Fruit fly (Drosophila melanogaster) whole organism, wandering third instar larva: Measurements from ENCODE around the gene CG3081.

Experiments
- CG9705 ChIP-seq: fragments of 200-800 bp; sonication (Bioruptor generic); optimal IDR thresholded peaks from 2 replicates; lab custom pipeline; 2018; ENCODE audit warnings: missing biosample characterization, mild to moderate bottlenecking, missing genetic modification characterization
- Dfd ChIP-seq: fragments of >200 bp; optimal IDR thresholded peaks from 2 replicates; lab custom pipeline; 2017; ENCODE audit warnings: missing biosample characterization, missing genetic modification characterization
- HLH106 ChIP-seq: fragments of 200-800 bp; optimal IDR thresholded peaks from 3 replicates; lab custom pipeline; 2019; ENCODE audit warnings: missing biosample characterization, mild to moderate bottlenecking, missing genetic modification characterization, moderate library complexity
- Hr83 ChIP-seq: fragments of 200-300 bp; sonication (Bioruptor generic); optimal IDR thresholded peaks from 2 replicates; lab custom pipeline; 2016; ENCODE audit warnings: missing biosample characterization, mild to moderate bottlenecking, missing genetic modification characterization, moderate library complexity; ENCODE audit not compliant: poor library complexity, severe bottlenecking
- Myc ChIP-seq: fragments of >200 bp; optimal IDR thresholded peaks from 2 replicates; lab custom pipeline; 2017
- OdsH ChIP-seq: fragments of 200-800 bp; sonication (Bioruptor generic); optimal IDR thresholded peaks from 2 replicates; lab custom pipeline; 2016; ENCODE audit warnings: missing biosample characterization, mild to moderate bottlenecking, missing genetic modification characterization
- Sp1 ChIP-seq: fragments of 200-800 bp; sonication (Bioruptor generic); optimal IDR thresholded peaks from 3 replicates; lab custom pipeline; 2019; ENCODE audit warnings: missing biosample characterization, mild to moderate bottlenecking, missing genetic modification characterization, moderate library complexity
- Vsx2 ChIP-seq: fragments of 200-300, 225-300 bp; sonication (Bioruptor generic); optimal IDR thresholded peaks from 2 replicates; lab custom pipeline; 2018; ENCODE audit warnings: missing biosample characterization, missing genetic modification characterization; ENCODE audit not compliant: partially characterized antibody
- dsf ChIP-seq: sonication (Bioruptor generic); optimal IDR thresholded peaks from 2 replicates; lab custom pipeline; 2016; ENCODE audit warnings: missing biosample characterization, missing genetic modification characterization, borderline replicate concordance
- fru ChIP-seq: fragments of 200-800 bp; sonication (Bioruptor generic); optimal IDR thresholded peaks from 3 replicates; lab custom pipeline; 2016; ENCODE audit warnings: missing biosample characterization, mild to moderate bottlenecking, missing genetic modification characterization
- h ChIP-seq: fragments of 200-800 bp; sonication (Bioruptor generic); optimal IDR thresholded peaks from 3 replicates; lab custom pipeline; 2016; ENCODE audit warnings: missing biosample characterization, mild to moderate bottlenecking, missing genetic modification characterization
- pan ChIP-seq: fragments of >200 bp; optimal IDR thresholded peaks from 2 replicates; lab custom pipeline; 2017
- psq ChIP-seq: fragments of 200-800 bp; sonication (Bioruptor generic); optimal IDR thresholded peaks from 3 replicates; lab custom pipeline; 2017; ENCODE audit warnings: missing biosample characterization, mild to moderate bottlenecking, missing genetic modification characterization, moderate library complexity
- tai ChIP-seq: sonication (Bioruptor generic); optimal IDR thresholded peaks from 2 replicates; lab custom pipeline; 2016; ENCODE audit warnings: missing biosample characterization, missing genetic modification characterization

DNA sequence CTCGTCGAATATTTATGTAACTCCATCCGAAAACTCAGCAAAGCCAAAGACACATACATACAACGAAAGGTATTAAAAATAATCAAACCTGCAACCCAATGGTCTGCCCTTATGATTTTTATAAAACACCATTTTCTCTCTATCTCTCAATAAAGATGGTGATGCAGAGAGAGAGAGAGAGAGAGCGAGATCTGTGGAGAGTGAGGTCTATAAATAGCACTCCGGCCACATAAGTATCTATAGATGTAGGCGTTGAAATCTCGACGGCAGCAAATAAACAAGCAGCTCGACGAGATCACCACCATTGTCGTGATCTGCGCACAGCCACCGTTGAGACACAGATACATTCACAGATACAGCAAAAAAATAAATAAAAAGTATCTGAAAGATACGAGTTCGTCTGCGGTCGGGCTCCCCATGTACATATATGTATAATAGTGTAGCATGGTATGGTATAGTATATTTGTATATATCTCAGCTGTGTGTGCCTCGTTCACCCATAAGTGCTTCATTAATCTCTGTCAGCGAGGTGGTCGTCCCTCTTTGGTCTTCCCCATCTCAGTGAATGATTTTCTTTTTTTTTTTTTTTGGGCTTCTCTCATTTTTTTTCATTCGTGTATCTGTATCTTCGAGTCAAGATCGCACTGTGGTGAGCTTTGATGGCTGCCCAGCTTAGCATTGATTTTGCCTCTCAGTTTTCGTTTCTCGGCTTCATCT lies 47.2 kb downstream of the CG3081 start:
- TF ChIP-seq HLH106 (tag; lab: Kevin White, UChicago) (no peak), psq (GFP tag; lab: Kevin White, UChicago) (peak; percentile 12), tai (GFP tag; lab: Kevin White, UChicago) (no peak), h (GFP tag; lab: Kevin White, UChicago) (no peak), Sp1 (GFP tag; lab: Kevin White, UChicago) (no peak), Hr83 (GFP tag; lab: Kevin White, UChicago) (no peak), CG9705 (GFP tag; lab: Kevin White, UChicago) (no peak), pan (lab: Kevin White, UChicago) (no peak), Vsx2 (GFP tag; lab: Kevin White, UChicago) (no peak), fru (GFP tag; lab: Kevin White, UChicago) (no peak), dsf (GFP tag; lab: Kevin White, UChicago) (no peak), OdsH (GFP tag; lab: Kevin White, UChicago) (no peak), Myc (lab: Kevin White, UChicago) (no peak), Dfd (no peak)
